Fruit fly (Drosophila melanogaster) whole organism, embryonic: ENCODE data around the gene Grip91.

Experiments used
- Bdp1 ChIP-seq: fragments of 200-800 bp; sonication (Bioruptor generic); optimal IDR thresholded peaks from 3 replicates; lab custom pipeline; 2016; ENCODE audit warnings: missing biosample characterization, missing genetic modification characterization
- Bgb ChIP-seq: fragments of 200-800 bp; sonication (Bioruptor generic); IDR thresholded peaks from 2 replicates; pipeline ENCODE4 v1.3.6; 2022; ENCODE audit warnings: missing biosample characterization, missing genetic modification characterization; ENCODE audit not compliant: partially characterized antibody
- CG10267 ChIP-seq: fragments of 200-800 bp; sonication (Bioruptor generic); optimal IDR thresholded peaks from 2 replicates; lab custom pipeline; 2018; ENCODE audit warnings: missing biosample characterization, mild to moderate bottlenecking, missing genetic modification characterization, moderate library complexity
- CG10274 ChIP-seq: fragments of 200-800 bp; sonication (Bioruptor generic); optimal IDR thresholded peaks from 3 replicates; lab custom pipeline; 2017; ENCODE audit warnings: missing biosample characterization, mild to moderate bottlenecking, missing genetic modification characterization
- CG10366 ChIP-seq: fragments of 200-800 bp; sonication (Bioruptor generic); IDR thresholded peaks from 2 replicates; pipeline ENCODE4 v1.3.6; 2022; ENCODE audit warnings: missing biosample characterization, missing genetic modification characterization
- CG10959 ChIP-seq: fragments of 200-800 bp; sonication (Bioruptor generic); IDR thresholded peaks from 2 replicates; pipeline ENCODE4 v1.3.6; 2022; ENCODE audit warnings: missing biosample characterization, missing genetic modification characterization
- CG11504 ChIP-seq: fragments of 200-800 bp; sonication (Bioruptor generic); optimal IDR thresholded peaks from 3 replicates; lab custom pipeline; 2019; ENCODE audit warnings: missing biosample characterization, mild to moderate bottlenecking, missing genetic modification characterization, moderate library complexity
- CG12769 ChIP-seq: fragments of 200-800 bp; sonication (Bioruptor generic); optimal IDR thresholded peaks from 2 replicates; lab custom pipeline; 2019; ENCODE audit warnings: missing biosample characterization, mild to moderate bottlenecking, missing genetic modification characterization, moderate library complexity
- CG13123 ChIP-seq: fragments of 200-800 bp; sonication (Bioruptor generic); optimal IDR thresholded peaks from 2 replicates; lab custom pipeline; 2016; ENCODE audit warnings: missing biosample characterization, missing genetic modification characterization
- CG14050 ChIP-seq: fragments of 200-800 bp; sonication (Bioruptor generic); IDR thresholded peaks from 3 replicates; pipeline ENCODE4 v1.3.6; 2022; ENCODE audit warnings: missing biosample characterization, missing genetic modification characterization
- CG15601 ChIP-seq: fragments of 200-800 bp; sonication (Bioruptor generic); optimal IDR thresholded peaks from 3 replicates; lab custom pipeline; 2019; ENCODE audit warnings: missing biosample characterization, mild to moderate bottlenecking, missing genetic modification characterization, moderate library complexity
- CG1602 ChIP-seq: fragments of 200-800 bp; sonication (Bioruptor generic); optimal IDR thresholded peaks from 3 replicates; lab custom pipeline; 2016; ENCODE audit warnings: missing biosample characterization, missing genetic modification characterization
- CG17385 ChIP-seq: fragments of 200-800 bp; sonication (Bioruptor generic); optimal IDR thresholded peaks from 3 replicates; lab custom pipeline; 2018; ENCODE audit warnings: missing biosample characterization, mild to moderate bottlenecking, missing genetic modification characterization
- CG17829 ChIP-seq: fragments of 200-800 bp; optimal IDR thresholded peaks from 2 replicates; lab custom pipeline; 2019; ENCODE audit warnings: missing biosample characterization, mild to moderate bottlenecking, missing genetic modification characterization, moderate library complexity
- CG18011 ChIP-seq: fragments of 200-800 bp; sonication (Bioruptor generic); optimal IDR thresholded peaks from 2 replicates; lab custom pipeline; 2017; ENCODE audit warnings: missing biosample characterization, missing genetic modification characterization, mild to moderate bottlenecking, moderate library complexity, missing genotype
- CG2889 ChIP-seq: fragments of 200-800 bp; sonication (Bioruptor generic); IDR thresholded peaks from 3 replicates; pipeline ENCODE4 v1.3.6; 2022; ENCODE audit warnings: missing biosample characterization, missing genetic modification characterization
- CG33557 ChIP-seq: fragments of 200-800 bp; sonication (Bioruptor generic); optimal IDR thresholded peaks from 2 replicates; lab custom pipeline; 2019; ENCODE audit warnings: missing biosample characterization, mild to moderate bottlenecking, missing genetic modification characterization, moderate library complexity
- CG3407 ChIP-seq: fragments of 200-800 bp; sonication (Bioruptor generic); optimal IDR thresholded peaks from 2 replicates; lab custom pipeline; 2018; ENCODE audit warnings: missing biosample characterization, mild to moderate bottlenecking, missing genetic modification characterization
- CG4820 ChIP-seq: fragments of 200-800 bp; sonication (Bioruptor generic); optimal IDR thresholded peaks from 3 replicates; lab custom pipeline; 2016; ENCODE audit warnings: missing biosample characterization, missing genetic modification characterization
- CG4854 ChIP-seq: fragments of 200-800 bp; sonication (Bioruptor generic); optimal IDR thresholded peaks from 2 replicates; lab custom pipeline; 2016; ENCODE audit warnings: missing biosample characterization, missing genetic modification characterization, inconsistent platforms
- Camta ChIP-seq: fragments of 200-800 bp; sonication (Bioruptor generic); optimal IDR thresholded peaks from 2 replicates; lab custom pipeline; 2016; ENCODE audit warnings: missing biosample characterization, missing genetic modification characterization
- D19A ChIP-seq: fragments of 200-800 bp; optimal IDR thresholded peaks from 3 replicates; lab custom pipeline; 2019; ENCODE audit warnings: missing biosample characterization, mild to moderate bottlenecking, missing genetic modification characterization, moderate library complexity
- Doc3 ChIP-seq: fragments of 200-800 bp; sonication (Bioruptor generic); IDR thresholded peaks from 3 replicates; pipeline ENCODE4 v1.3.6; 2022; ENCODE audit warnings: missing biosample characterization, missing genetic modification characterization; ENCODE audit not compliant: partially characterized antibody
- Drgx ChIP-seq: fragments of 200-800 bp; sonication (Bioruptor generic); IDR thresholded peaks from 2 replicates; pipeline ENCODE4 v1.3.6; 2022; ENCODE audit warnings: missing biosample characterization, missing genetic modification characterization
- Ets97D ChIP-seq: fragments of 200-800 bp; sonication (Bioruptor generic); optimal IDR thresholded peaks from 3 replicates; lab custom pipeline; 2016; ENCODE audit warnings: missing biosample characterization, missing genetic modification characterization
- HLH4C ChIP-seq: fragments of 200-800 bp; sonication (Bioruptor generic); IDR thresholded peaks from 3 replicates; pipeline ENCODE4 v1.3.6; 2022; ENCODE audit warnings: missing biosample characterization, missing genetic modification characterization; ENCODE audit not compliant: partially characterized antibody
- Hr51 ChIP-seq, 2 experiments: fragments of 200-800 bp; sonication (Bioruptor generic); optimal IDR thresholded peaks; 2 replicates in 1 of 2; 3 replicates in 1 of 2; lab custom pipeline; 2016 to 2018; ENCODE audit warnings: missing biosample characterization in 2 of 2, missing genetic modification characterization in 2 of 2, mild to moderate bottlenecking in 1 of 2, moderate library complexity in 1 of 2
- Lpt ChIP-seq: fragments of >200 bp; optimal IDR thresholded peaks from 2 replicates; lab custom pipeline; 2018; ENCODE audit warnings: missing biosample characterization, missing genetic modification characterization
- Neu2 ChIP-seq: fragments of 200-800 bp; sonication (Bioruptor generic); optimal IDR thresholded peaks from 3 replicates; lab custom pipeline; 2016; ENCODE audit warnings: missing biosample characterization, missing genetic modification characterization, borderline replicate concordance
- PHDP ChIP-seq: fragments of 200-800 bp; sonication (Bioruptor generic); optimal IDR thresholded peaks from 3 replicates; lab custom pipeline; 2018; ENCODE audit warnings: missing biosample characterization, mild to moderate bottlenecking, missing genetic modification characterization, moderate library complexity
- Ptx1 ChIP-seq: fragments of 200-800 bp; sonication (Bioruptor generic); IDR thresholded peaks from 2 replicates; pipeline ENCODE4 v1.3.6; 2022; ENCODE audit warnings: missing biosample characterization, missing genetic modification characterization
- Six4 ChIP-seq: fragments of 200-800 bp; sonication (Bioruptor generic); optimal IDR thresholded peaks from 2 replicates; lab custom pipeline; 2016; ENCODE audit warnings: missing biosample characterization, missing genetic modification characterization
- Sry-β ChIP-seq: fragments of 200-800 bp; sonication (Bioruptor generic); optimal IDR thresholded peaks from 2 replicates; lab custom pipeline; 2018; ENCODE audit warnings: missing biosample characterization, mild to moderate bottlenecking, missing genetic modification characterization, moderate library complexity
- ftz-f1 ChIP-seq: fragments of 200-800 bp; sonication (Bioruptor generic); optimal IDR thresholded peaks from 2 replicates; lab custom pipeline; 2016; ENCODE audit warnings: missing biosample characterization, missing genetic modification characterization
- gt ChIP-seq: fragments of 200-800 bp; sonication (Bioruptor generic); IDR thresholded peaks from 2 replicates; pipeline ENCODE4 v1.3.6; 2022; ENCODE audit warnings: missing biosample characterization, missing genetic modification characterization
- hkb ChIP-seq, 2 experiments: fragments of 200-800 bp in 1 of 2; fragments of >200 bp in 1 of 2; sonication (Bioruptor generic) in 1 of 2; IDR thresholded peaks in 1 of 2; optimal IDR thresholded peaks in 1 of 2; 2 replicates each; pipeline versions ENCODE4 v1.3.6 to Lab custom; 2017 to 2022; ENCODE audit warnings: missing biosample characterization in 1 of 2, missing genetic modification characterization in 1 of 2
- klu ChIP-seq: fragments of 200-800 bp; sonication (Bioruptor generic); IDR thresholded peaks from 2 replicates; pipeline ENCODE4 v1.3.6; 2022; ENCODE audit warnings: missing biosample characterization, missing genetic modification characterization
- lilli ChIP-seq: fragments of 200-800 bp; sonication (Bioruptor generic); optimal IDR thresholded peaks from 3 replicates; lab custom pipeline; 2016; ENCODE audit warnings: missing biosample characterization, missing genetic modification characterization
- mam ChIP-seq: fragments of 200-800 bp; sonication (Bioruptor generic); optimal IDR thresholded peaks from 3 replicates; lab custom pipeline; 2016; ENCODE audit warnings: missing biosample characterization, missing genetic modification characterization
- mld ChIP-seq: fragments of 200-800 bp; sonication (Bioruptor generic); IDR thresholded peaks from 3 replicates; pipeline ENCODE4 v1.3.6; 2022; ENCODE audit warnings: missing biosample characterization, missing genetic modification characterization; ENCODE audit not compliant: partially characterized antibody
- pan ChIP-seq, 4 experiments: fragments of >200 bp in 3 of 4; fragments of 200-800 bp in 1 of 4; sonication (Bioruptor generic) in 1 of 4; optimal IDR thresholded peaks in 3 of 4; IDR thresholded peaks in 1 of 4; 2 replicates each; pipeline versions ENCODE4 v1.3.6 to Lab custom; 2017 to 2022; ENCODE audit warnings: missing biosample characterization in 2 of 4, missing genetic modification characterization in 2 of 4, mixed read lengths in 1 of 4
- pb ChIP-seq: fragments of 200-800 bp; sonication (Bioruptor generic); optimal IDR thresholded peaks from 3 replicates; lab custom pipeline; 2016; ENCODE audit warnings: missing biosample characterization, missing genetic modification characterization
- pfk ChIP-seq: fragments of 200-800 bp; sonication (Bioruptor generic); optimal IDR thresholded peaks from 2 replicates; lab custom pipeline; 2018; ENCODE audit warnings: missing biosample characterization, mild to moderate bottlenecking, missing genetic modification characterization, moderate library complexity
- prd ChIP-seq, 3 experiments: fragments of >200 bp in 2 of 3; fragments of 200-800 bp in 1 of 3; sonication (Bioruptor generic) in 1 of 3; optimal IDR thresholded peaks in 2 of 3; IDR thresholded peaks in 1 of 3; 2 replicates in 2 of 3; 3 replicates in 1 of 3; pipeline versions ENCODE4 v1.3.6 to Lab custom; 2017 to 2022; ENCODE audit warnings: missing biosample characterization in 1 of 3, missing genetic modification characterization in 1 of 3
- seq ChIP-seq: fragments of 200-800 bp; sonication (Bioruptor generic); IDR thresholded peaks from 2 replicates; pipeline ENCODE4 v1.3.6; 2022; ENCODE audit warnings: missing biosample characterization, missing genetic modification characterization
- sna ChIP-seq: fragments of 200-800 bp; sonication (Bioruptor generic); IDR thresholded peaks from 2 replicates; pipeline ENCODE4 v1.3.6; 2022; ENCODE audit warnings: missing biosample characterization, missing genetic modification characterization; ENCODE audit not compliant: partially characterized antibody
- tap ChIP-seq: fragments of 200-800 bp; optimal IDR thresholded peaks from 3 replicates; lab custom pipeline; 2019; ENCODE audit warnings: missing biosample characterization, mild to moderate bottlenecking, missing genetic modification characterization, moderate library complexity
- tx ChIP-seq: fragments of 200-800 bp; sonication (Bioruptor generic); optimal IDR thresholded peaks from 2 replicates; lab custom pipeline; 2016; ENCODE audit warnings: missing biosample characterization, missing genetic modification characterization

Grip91 gene

dm6 chrX:13756776-13757312 lies 12.4 kb upstream of the Grip91 start, which contains the start of the genes CG32625 and Rtc1 (continued):
- no peak for TF ChIP-seq Sry-β (GFP tag; lab: Kevin White, UChicago)
- 0 out of 3 replicates have a peak, but pooled peaks have one; percentile 21 for TF ChIP-seq CG14050
- TF ChIP-seq hkb (optimal IDR thresholded peaks at IDR 0.05; lab: Kevin White, UChicago), result no peak
- peak; percentile 57; the same call in 1 of the 2 replicates for TF ChIP-seq hkb (GFP tag; IDR thresholded peaks at IDR 0.05; lab: Robert Waterston, UW)
- peak; percentile 44 for TF ChIP-seq lilli (GFP tag; lab: Kevin White, UChicago)
- peak in 1 of 2 experiments; percentile 67 for TF ChIP-seq Hr51 (GFP tag; optimal IDR thresholded peaks at IDR 0.05; lab: Kevin White, UChicago)
- peak; percentile 60 for TF ChIP-seq CG11504 (tag; lab: Kevin White, UChicago)
- no peak for TF ChIP-seq ftz-f1 (GFP tag; lab: Kevin White, UChicago)
- peak; percentile 29 for TF ChIP-seq CG17385 (GFP tag; lab: Kevin White, UChicago)
- TF ChIP-seq sna, result no peak
- TF ChIP-seq CG12769 (tag; lab: Kevin White, UChicago), result no peak
- peak; percentile 8 for TF ChIP-seq CG10274
- TF ChIP-seq tx (GFP tag; lab: Kevin White, UChicago), result no peak
- no peak for TF ChIP-seq Drgx (GFP tag; lab: Robert Waterston, UW)
- TF ChIP-seq HLH4C (GFP tag; lab: Robert Waterston, UW), result peak; percentile 70
- no peak for TF ChIP-seq mld (GFP tag; lab: Robert Waterston, UW)
- TF ChIP-seq CG2889, result no peak
- TF ChIP-seq CG33557, result peak; percentile 7
- TF ChIP-seq CG10366 (GFP tag; lab: Robert Waterston, UW), result peak; percentile 33; the same call in 1 of the 2 replicates
- TF ChIP-seq Bgb (GFP tag; lab: Robert Waterston, UW), result peak; percentile 52
- peak; percentile 21 for TF ChIP-seq CG4854
- peak; percentile 21 for TF ChIP-seq CG13123 (GFP tag; lab: Kevin White, UChicago)
- peak; percentile 37 for TF ChIP-seq D19A (tag; lab: Kevin White, UChicago)
- TF ChIP-seq Six4 (GFP tag; lab: Kevin White, UChicago), result peak; percentile 16
- no peak for TF ChIP-seq CG4820 (GFP tag; lab: Kevin White, UChicago)
- TF ChIP-seq Bdp1 (GFP tag; lab: Kevin White, UChicago), result no peak
- TF ChIP-seq CG1602 (GFP tag; lab: Kevin White, UChicago), result peak; percentile 10
- TF ChIP-seq tap (tag; lab: Kevin White, UChicago), result peak; percentile 37
- TF ChIP-seq seq, result no peak
- no peak for TF ChIP-seq klu
- TF ChIP-seq pfk, result no peak
- TF ChIP-seq Neu2 (GFP tag; lab: Kevin White, UChicago), result no peak
- no peak for TF ChIP-seq prd (optimal IDR thresholded peaks at IDR 0.05; lab: Kevin White, UChicago)
- peak; percentile 53; the same call in 2 of the 3 replicates for TF ChIP-seq prd (GFP tag; IDR thresholded peaks at IDR 0.05; lab: Robert Waterston, UW)
- TF ChIP-seq pb, result no peak
- TF ChIP-seq Ets97D, result peak; percentile 40
- no peak for TF ChIP-seq Lpt
- peak; percentile 40 for TF ChIP-seq CG18011 (GFP tag; lab: Kevin White, UChicago)
- no peak for TF ChIP-seq gt (GFP tag; lab: Robert Waterston, UW)
- TF ChIP-seq Ptx1 (GFP tag; lab: Robert Waterston, UW), result peak; percentile 42
- peak; percentile 72 for TF ChIP-seq CG17829
- TF ChIP-seq CG15601, result peak; percentile 54
- TF ChIP-seq CG10959 (GFP tag; lab: Robert Waterston, UW), result no peak
- peak; percentile 66 for TF ChIP-seq CG10267 (tag; lab: Kevin White, UChicago)
- TF ChIP-seq mam (GFP tag; lab: Kevin White, UChicago), result no peak
- no peak for TF ChIP-seq pan (optimal IDR thresholded peaks at IDR 0.05; lab: Kevin White, UChicago)
- TF ChIP-seq pan (GFP tag; optimal IDR thresholded peaks at IDR 0.05 in 1 of 2, IDR thresholded peaks at IDR 0.05 in 1 of 2), result no peak
- TF ChIP-seq Camta (GFP tag; lab: Kevin White, UChicago), result no peak
- TF ChIP-seq PHDP (tag; lab: Kevin White, UChicago), result peak; percentile 60
- peak; percentile 34; the same call in 1 of the 3 replicates for TF ChIP-seq Doc3
- TF ChIP-seq CG3407 (GFP tag; lab: Kevin White, UChicago), result no peak
